Worm (Caenorhabditis elegans) whole organism, L4 larva: ENCODE measurements around the gene Y39A1A.9.

ENCODE experiments used
- F10B5.3 ChIP-seq: sonication (generic microtip); optimal IDR thresholded peaks from 2 replicates; lab custom pipeline; 2016; ENCODE audit warnings: mild to moderate bottlenecking, missing genetic modification characterization, missing compliant biosample characterization
- F44E2.7 ChIP-seq: fragments of 200-800 bp; sonication (Bioruptor generic); IDR thresholded peaks from 2 replicates; pipeline ENCODE4 v2.1.2; 2022; ENCODE audit warnings: missing genetic modification characterization, missing compliant biosample characterization
- F49E8.2 ChIP-seq: sonication (generic microtip); optimal IDR thresholded peaks from 2 replicates; lab custom pipeline; 2016; ENCODE audit warnings: missing compliant biosample characterization, mild to moderate bottlenecking, missing genetic modification characterization, borderline replicate concordance
- R02D3.7 ChIP-seq: fragments of 150-350 bp; sonication (generic microtip); optimal IDR thresholded peaks from 3 replicates; lab custom pipeline; 2014; ENCODE audit warnings: missing biosample characterization, missing genetic modification characterization
- T26A8.4 ChIP-seq: fragments of 200-800 bp; sonication (Bioruptor generic); IDR thresholded peaks from 2 replicates; pipeline ENCODE4 v1.3.6; 2022; ENCODE audit warnings: missing genetic modification characterization, missing compliant biosample characterization
- Y75B8A.6 ChIP-seq: fragments of 200-800 bp; sonication (Bioruptor generic); IDR thresholded peaks from 2 replicates; pipeline ENCODE4 v1.3.6; 2022; ENCODE audit warnings: missing genetic modification reagents, missing genetic modification characterization, missing compliant biosample characterization
- aha-1 ChIP-seq: fragments of 150-350 bp; peaks from one replicate; lab custom pipeline; 2014; ENCODE audit warnings: missing biosample characterization, missing genetic modification characterization
- ama-1 ChIP-seq: fragments of 150-350 bp; optimal IDR thresholded peaks from 2 replicates; lab custom pipeline; 2014; ENCODE audit warnings: inconsistent platforms, mixed read lengths
- arid-1 ChIP-seq: fragments of 200-800 bp; sonication (Bioruptor generic); conservative IDR thresholded peaks from 2 replicates; pipeline ENCODE4 v1.3.6; 2022; ENCODE audit warnings: missing genetic modification reagents, missing genetic modification characterization, missing compliant biosample characterization
- attf-4 ChIP-seq: sonication (generic microtip); optimal IDR thresholded peaks from 3 replicates; lab custom pipeline; 2017; ENCODE audit warnings: missing biosample characterization, missing genetic modification characterization
- ceh-20 ChIP-seq: fragments of 200-800 bp; sonication (Bioruptor generic); IDR thresholded peaks from 2 replicates; pipeline ENCODE4 v1.3.6; 2022; ENCODE audit warnings: missing genetic modification reagents, missing genetic modification characterization, missing compliant biosample characterization
- ceh-44 ChIP-seq: fragments of 200-800 bp; sonication (Bioruptor generic); IDR thresholded peaks from 2 replicates; pipeline ENCODE4 v1.3.6; 2022; ENCODE audit warnings: missing genetic modification reagents, missing genetic modification characterization, missing compliant biosample characterization
- ctbp-1 ChIP-seq: fragments of 200-800 bp; sonication (Bioruptor generic); IDR thresholded peaks from 2 replicates; pipeline ENCODE4 v1.3.6; 2022; ENCODE audit warnings: missing genetic modification reagents, missing genetic modification characterization, missing compliant biosample characterization
- daf-12 ChIP-seq: fragments of 150-350 bp; optimal IDR thresholded peaks from 2 replicates; lab custom pipeline; 2014; ENCODE audit warnings: missing biosample characterization, missing genetic modification reagents, missing genetic modification characterization
- daf-16 ChIP-seq, 3 experiments: sonication (generic microtip); optimal IDR thresholded peaks; 2 replicates each; lab custom pipeline; 2016 to 2017; ENCODE audit warnings: missing genetic modification characterization in 3 of 3, missing genetic modification reagents in 3 of 3, mild to moderate bottlenecking in 2 of 3, missing compliant biosample characterization in 2 of 3, missing biosample characterization in 1 of 3, moderate library complexity in 1 of 3
- daf-8 ChIP-seq: fragments of 200-800 bp; sonication (Bioruptor generic); IDR thresholded peaks from 2 replicates; pipeline ENCODE4 v1.3.6; 2022; ENCODE audit warnings: missing genetic modification characterization, missing compliant biosample characterization
- dmd-6 ChIP-seq: fragments of 200-800 bp; sonication (Bioruptor generic); IDR thresholded peaks from 2 replicates; pipeline ENCODE4 v1.3.6; 2022; ENCODE audit warnings: missing genetic modification reagents, missing genetic modification characterization, missing compliant biosample characterization
- dmd-9 ChIP-seq: fragments of 200-800 bp; sonication (Bioruptor generic); IDR thresholded peaks from 2 replicates; pipeline ENCODE4 v1.3.6; 2022; ENCODE audit warnings: missing genetic modification reagents, missing genetic modification characterization, missing compliant biosample characterization
- egl-27 ChIP-seq: sonication (generic microtip); optimal IDR thresholded peaks from 3 replicates; lab custom pipeline; 2017; ENCODE audit warnings: missing biosample characterization, missing genetic modification reagents, missing genetic modification characterization
- egl-43 ChIP-seq: fragments of 200-800 bp; sonication (Bioruptor generic); IDR thresholded peaks from 2 replicates; pipeline ENCODE4 v1.3.6; 2022; ENCODE audit warnings: missing genetic modification reagents, missing genetic modification characterization, missing compliant biosample characterization
- fkh-10 ChIP-seq: fragments of 150-350 bp; optimal IDR thresholded peaks from 2 replicates; lab custom pipeline; 2014; ENCODE audit warnings: missing biosample characterization, missing genetic modification reagents, missing genetic modification characterization
- gei-8 ChIP-seq: fragments of 200-800 bp; sonication (Bioruptor generic); optimal IDR thresholded peaks from 2 replicates; lab custom pipeline; 2018; ENCODE audit warnings: mild to moderate bottlenecking, missing genetic modification characterization, missing compliant biosample characterization
- hlh-11 ChIP-seq: fragments of 200-800 bp; sonication (Bioruptor generic); optimal IDR thresholded peaks from 2 replicates; lab custom pipeline; 2018; ENCODE audit warnings: mild to moderate bottlenecking, missing genetic modification characterization, missing compliant biosample characterization
- hlh-30 ChIP-seq: sonication (generic microtip); optimal IDR thresholded peaks from 2 replicates; lab custom pipeline; 2017; ENCODE audit warnings: antibody characterized with exemption, mild to moderate bottlenecking, missing genetic modification characterization, missing compliant biosample characterization; ENCODE audit not compliant: insufficient read depth
- lin-13 ChIP-seq: fragments of 150-350 bp; optimal IDR thresholded peaks from 2 replicates; lab custom pipeline; 2014; ENCODE audit warnings: missing biosample characterization, missing genetic modification reagents, missing genetic modification characterization
- lin-39 ChIP-seq: fragments of 150-350 bp; optimal IDR thresholded peaks from 2 replicates; lab custom pipeline; 2014; ENCODE audit warnings: missing biosample characterization, missing genetic modification reagents, missing genetic modification characterization
- lsy-2 ChIP-seq, 2 experiments: fragments of 150-350 bp in 1 of 2; sonication (generic microtip) in 1 of 2; optimal IDR thresholded peaks; 2 replicates each; lab custom pipeline; 2014 to 2017; ENCODE audit warnings: missing biosample characterization in 2 of 2, missing genetic modification characterization in 2 of 2
- madf-5 ChIP-seq, 2 experiments: fragments of 200-800 bp; sonication (Bioruptor generic); IDR thresholded peaks; 2 replicates each; pipeline ENCODE4 v1.3.6; 2022; ENCODE audit warnings: missing compliant biosample characterization in 2 of 2, missing genetic modification characterization in 2 of 2
- mes-2 ChIP-seq: sonication (generic microtip); optimal IDR thresholded peaks from 2 replicates; lab custom pipeline; 2016; ENCODE audit warnings: missing genotype, mild to moderate bottlenecking, missing genetic modification characterization, missing compliant biosample characterization; ENCODE audit not compliant: poor library complexity, severe bottlenecking
- mxl-3 ChIP-seq: fragments of 200-800 bp; sonication (Bioruptor generic); optimal IDR thresholded peaks from 2 replicates; lab custom pipeline; 2018; ENCODE audit warnings: mild to moderate bottlenecking, missing genetic modification characterization, missing compliant biosample characterization
- nhr-11 ChIP-seq: fragments of 150-350 bp; optimal IDR thresholded peaks from 2 replicates; lab custom pipeline; 2014; ENCODE audit warnings: missing biosample characterization, missing genetic modification characterization
- nhr-111 ChIP-seq: fragments of 200-800 bp; sonication (Bioruptor generic); optimal IDR thresholded peaks from 2 replicates; lab custom pipeline; 2018; ENCODE audit warnings: mild to moderate bottlenecking, missing genetic modification characterization, missing compliant biosample characterization
- nhr-25 ChIP-seq: sonication (generic microtip); optimal IDR thresholded peaks from 2 replicates; lab custom pipeline; 2017; ENCODE audit warnings: missing genetic modification characterization, mild to moderate bottlenecking, missing compliant biosample characterization, antibody characterized with exemption, moderate library complexity, borderline replicate concordance; ENCODE audit not compliant: insufficient read depth
- nhr-28 ChIP-seq: fragments of 150-350 bp; optimal IDR thresholded peaks from 2 replicates; lab custom pipeline; 2014; ENCODE audit warnings: missing biosample characterization, missing genetic modification characterization
- nhr-41 ChIP-seq: fragments of 200-800 bp; sonication (Bioruptor generic); IDR thresholded peaks from 2 replicates; pipeline ENCODE4 v1.3.6; 2022; ENCODE audit warnings: missing genetic modification reagents, missing genetic modification characterization, missing compliant biosample characterization
- rbr-2 ChIP-seq: sonication (generic microtip); optimal IDR thresholded peaks from 2 replicates; lab custom pipeline; 2016; ENCODE audit warnings: missing genotype, missing genetic modification characterization, missing compliant biosample characterization
- spr-1 ChIP-seq: sonication (generic microtip); optimal IDR thresholded peaks from 2 replicates; lab custom pipeline; 2016; ENCODE audit warnings: mild to moderate bottlenecking, missing genetic modification characterization, missing compliant biosample characterization
- spr-3 ChIP-seq: fragments of 200-800 bp; sonication (Bioruptor generic); optimal IDR thresholded peaks from 2 replicates; lab custom pipeline; 2018; ENCODE audit warnings: mild to moderate bottlenecking, missing genetic modification characterization, missing compliant biosample characterization
- unc-62 ChIP-seq, 3 experiments: fragments of 150-350 bp in 1 of 3; sonication (generic microtip); optimal IDR thresholded peaks in 2 of 3; peaks in 1 of 3; 1 replicate in 1 of 3; 2 replicates in 2 of 3; lab custom pipeline; 2014 to 2017; ENCODE audit warnings: missing biosample characterization in 3 of 3, missing genetic modification characterization in 3 of 3, missing genetic modification reagents in 3 of 3, missing genotype in 1 of 3
- zag-1 ChIP-seq: fragments of 150-350 bp; optimal IDR thresholded peaks from 2 replicates; lab custom pipeline; 2014; ENCODE audit warnings: missing biosample characterization, missing genetic modification characterization
- zfp-3 ChIP-seq: fragments of 200-800 bp; sonication (Bioruptor generic); conservative IDR thresholded peaks from 2 replicates; pipeline ENCODE4 v1.3.6; 2022; ENCODE audit warnings: missing genetic modification reagents, missing genetic modification characterization, missing compliant biosample characterization

Y39A1A.9 gene

DNA sequence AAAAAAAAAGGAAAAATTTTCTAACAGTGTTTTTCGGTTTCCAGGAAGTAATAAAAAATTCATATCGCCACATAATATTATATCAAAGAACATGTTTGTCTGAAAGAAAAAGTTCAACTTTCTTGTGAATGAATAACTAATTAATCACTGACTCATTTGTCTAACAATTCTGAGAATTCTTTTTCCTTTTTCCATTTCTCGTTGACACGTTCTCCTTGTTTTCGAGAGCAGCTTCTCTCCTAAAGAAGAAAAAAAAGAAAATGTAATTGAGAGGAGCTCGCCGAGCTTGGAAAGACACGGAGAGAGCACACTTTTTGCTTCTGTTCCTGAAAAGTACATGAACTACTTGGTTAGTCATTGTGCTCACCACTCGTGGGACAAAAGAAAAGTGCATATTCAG, 25.1 kb downstream of the Y39A1A.9 start:
- peak in 1 of 2 experiments; percentile 15 for TF ChIP-seq lsy-2 (tag; optimal IDR thresholded peaks at IDR 0.05; lab: Kevin White, UChicago)
- no peak for TF ChIP-seq lin-39
- TF ChIP-seq T26A8.4 (GFP tag; lab: Robert Waterston, UW) = no peak
- TF ChIP-seq Y75B8A.6 (GFP tag; lab: Robert Waterston, UW) = no peak
- no peak for TF ChIP-seq nhr-25 (tag; lab: Kevin White, UChicago)
- no peak for TF ChIP-seq dmd-6 (GFP tag; lab: Robert Waterston, UW)
- peak; percentile 92 for TF ChIP-seq aha-1 (tag; lab: Kevin White, UChicago)
- TF ChIP-seq F44E2.7 (GFP tag; lab: Robert Waterston, UW) = no peak
- no peak for TF ChIP-seq daf-16 (GFP tag; optimal IDR thresholded peaks at IDR 0.05; lab: Kevin White, UChicago)
- peak; percentile 2 for TF ChIP-seq daf-16 (tag; optimal IDR thresholded peaks at IDR 0.05; lab: Kevin White, UChicago)
- TF ChIP-seq ama-1 (lab: Kevin White, UChicago) = no peak
- no peak for TF ChIP-seq F10B5.3 (tag; lab: Kevin White, UChicago)
- TF ChIP-seq dmd-9 (GFP tag; lab: Robert Waterston, UW) = no peak
- no peak for TF ChIP-seq lin-13 (GFP tag; lab: Kevin White, UChicago)
- TF ChIP-seq nhr-28 = no peak
- no peak for TF ChIP-seq mxl-3 (GFP tag; lab: Kevin White, UChicago)
- peak; percentile 4 for TF ChIP-seq fkh-10 (GFP tag; lab: Kevin White, UChicago)
- no peak for TF ChIP-seq mes-2 (tag; lab: Kevin White, UChicago)
- no peak for TF ChIP-seq madf-5 (GFP tag; IDR thresholded peaks at IDR 0.05; lab: Robert Waterston, UW)
- no peak for TF ChIP-seq nhr-111 (GFP tag; lab: Kevin White, UChicago)
- TF ChIP-seq, all 104 proteins: peak for 4

DNA sequence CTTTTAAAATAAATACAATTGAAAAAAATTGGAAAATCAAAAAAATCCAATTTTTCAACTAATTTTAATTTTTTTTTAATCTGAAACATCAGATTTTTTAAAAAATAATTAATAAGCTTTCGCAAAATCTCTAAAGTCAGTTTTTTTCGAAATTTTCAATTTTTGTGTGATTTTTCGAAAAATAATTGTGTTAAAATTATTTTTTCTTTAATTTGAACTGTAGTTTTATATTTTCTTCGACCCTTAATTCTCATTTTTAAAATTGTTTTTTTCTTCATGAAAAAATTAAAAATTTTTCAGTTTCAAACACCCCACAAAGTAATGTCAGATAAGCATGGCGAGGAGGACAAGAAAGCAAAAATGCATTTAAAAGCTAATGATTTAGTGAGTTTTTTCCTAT, 28.3 kb downstream of the Y39A1A.9 start, which contains the start of gene rabx-5:
Gene rabx-5 (plus strand): TSS at position 301 of the 400 bp plus-strand sequence.
- TF ChIP-seq nhr-41 (GFP tag; lab: Robert Waterston, UW) (no peak), spr-3 (GFP tag; lab: Kevin White, UChicago) (no peak), R02D3.7 (no peak), zfp-3 (GFP tag; lab: Robert Waterston, UW) (no peak), daf-12 (tag; lab: Kevin White, UChicago) (no peak), zag-1 (tag; lab: Kevin White, UChicago) (no peak), ceh-20 (GFP tag; lab: Robert Waterston, UW) (no peak), rbr-2 (tag; lab: Kevin White, UChicago) (no peak), egl-27 (no peak), madf-5 (GFP tag; IDR thresholded peaks at IDR 0.05; lab: Robert Waterston, UW) (no peak), gei-8 (GFP tag; lab: Kevin White, UChicago) (no peak), hlh-11 (tag; lab: Kevin White, UChicago) (no peak), daf-8 (GFP tag; lab: Robert Waterston, UW) (no peak), attf-4 (tag; lab: Kevin White, UChicago) (no peak), egl-43 (no peak), daf-16 (GFP tag; optimal IDR thresholded peaks at IDR 0.05; lab: Kevin White, UChicago) (no peak), daf-16 (tag; optimal IDR thresholded peaks at IDR 0.05; lab: Kevin White, UChicago) (no peak), arid-1 (GFP tag; lab: Robert Waterston, UW) (no peak), ceh-44 (GFP tag; lab: Robert Waterston, UW) (no peak)

DNA sequence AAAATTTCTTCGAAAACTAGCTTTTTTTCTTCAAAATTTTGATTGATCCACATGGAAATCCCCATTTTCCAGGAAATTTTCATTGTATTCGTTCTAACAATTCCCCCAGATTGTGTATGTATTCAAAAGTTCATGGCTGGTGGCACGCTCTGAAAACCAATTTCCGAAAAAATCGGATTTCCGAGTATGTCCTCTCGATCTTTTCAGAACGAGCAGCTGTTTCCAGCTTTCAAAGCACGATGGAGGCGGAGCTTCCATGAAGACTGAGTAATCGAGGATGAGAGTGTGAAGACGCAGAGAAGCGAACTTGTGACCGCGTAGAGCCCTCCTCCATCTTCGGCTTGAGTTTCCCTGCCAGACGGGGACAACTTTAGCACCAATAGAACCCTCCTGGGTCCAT, 29.0 kb downstream of the Y39A1A.9 start:
- peak; percentile 7 for TF ChIP-seq nhr-11
- TF ChIP-seq ctbp-1 (GFP tag; lab: Robert Waterston, UW) = 0 out of 2 replicates have a peak, but pooled peaks have one; percentile 35
- peak; percentile 46 for TF ChIP-seq aha-1 (tag; lab: Kevin White, UChicago)
- peak in 1 of 2 experiments; percentile 28 for TF ChIP-seq unc-62 (GFP tag; optimal IDR thresholded peaks at IDR 0.05 in 1 of 2; lab: Kevin White, UChicago)
- no peak for TF ChIP-seq unc-62 (tag; optimal IDR thresholded peaks at IDR 0.05; lab: Kevin White, UChicago)
- no peak for TF ChIP-seq spr-1
- no peak for TF ChIP-seq T26A8.4 (GFP tag; lab: Robert Waterston, UW)
- no peak for TF ChIP-seq F49E8.2
- peak in 1 of 2 experiments; percentile 19 for TF ChIP-seq lsy-2 (tag; optimal IDR thresholded peaks at IDR 0.05; lab: Kevin White, UChicago)
- peak; percentile 44 for TF ChIP-seq hlh-30 (tag; lab: Kevin White, UChicago)
